Fruit fly (Drosophila melanogaster) whole organism, pupa: ENCODE measurements around the gene ETHR.

Source experiments
- CG13204 ChIP-seq: fragments of 200-800 bp; sonication (Bioruptor generic); optimal IDR thresholded peaks from 2 replicates; lab custom pipeline; 2018; ENCODE audit warnings: missing biosample characterization, mild to moderate bottlenecking, missing genetic modification characterization, moderate library complexity
- D1 ChIP-seq: fragments of 200-800 bp; sonication (Bioruptor generic); optimal IDR thresholded peaks from 2 replicates; lab custom pipeline; 2018; ENCODE audit warnings: missing biosample characterization, mild to moderate bottlenecking, missing genetic modification characterization, moderate library complexity
- EcR ChIP-seq: fragments of 200-800 bp; sonication (Bioruptor generic); optimal IDR thresholded peaks from 3 replicates; lab custom pipeline; 2019; ENCODE audit warnings: missing biosample characterization, missing genetic modification characterization, mild to moderate bottlenecking, moderate library complexity, missing genetic modification reagents
- rn ChIP-seq: fragments of 200-800 bp; sonication (Bioruptor generic); IDR thresholded peaks from 2 replicates; pipeline ENCODE4 v1.3.6; 2022; ENCODE audit warnings: missing biosample characterization, missing genetic modification characterization

- no peak for TF ChIP-seq EcR (GFP tag; lab: Kevin White, UChicago)
- no peak for TF ChIP-seq CG13204
- 0 out of 2 replicates have a peak, but pooled peaks have one; percentile 11 for TF ChIP-seq rn (GFP tag; lab: Robert Waterston, UW)
- TF ChIP-seq D1 (tag; lab: Kevin White, UChicago) = no peak
Observed at dm6 chr3R:21206327-21206728, 40.5 kb upstream of the ETHR start.
